Fruit fly (Drosophila melanogaster) whole organism: Measurements from ENCODE around the gene gpp.

Experiments used
- CG8478 ChIP-seq: fragments of >200 bp; optimal IDR thresholded peaks from 2 replicates; lab custom pipeline; 2018; ENCODE audit warnings: inconsistent platforms
- Dll ChIP-seq: fragments of >200 bp; optimal IDR thresholded peaks from 2 replicates; lab custom pipeline; 2017
- EcR ChIP-seq, 2 experiments: fragments of >200 bp; optimal IDR thresholded peaks; 2 replicates each; lab custom pipeline; 2017; ENCODE audit warnings: missing biosample characterization in 2 of 2, missing genetic modification characterization in 2 of 2, missing genetic modification reagents in 2 of 2
- pan ChIP-seq: fragments of >200 bp; optimal IDR thresholded peaks from 2 replicates; lab custom pipeline; 2017
- psq ChIP-seq: fragments of >200 bp; optimal IDR thresholded peaks from 2 replicates; lab custom pipeline; 2017

dm6 chr3R:6435761-6436318 is 29.2 kb downstream of the gpp start:
- TF ChIP-seq Dll (no peak), EcR (GFP tag; optimal IDR thresholded peaks at IDR 0.05; lab: Kevin White, UChicago) (no peak), CG8478 (no peak), psq (lab: Kevin White, UChicago) (no peak), pan (lab: Kevin White, UChicago) (no peak)
